Fruit fly (Drosophila melanogaster) whole organism, larva: Measurements from ENCODE around the gene PGRP-SB1.
A peak's percentile ranks its signal among the peaks of the same experiment; 100 is the strongest.

Experiments
- noc ChIP-seq: fragments of 200-800 bp; sonication (Bioruptor generic); optimal IDR thresholded peaks from 3 replicates; lab custom pipeline; 2019; ENCODE audit warnings: missing biosample characterization, mild to moderate bottlenecking, missing genetic modification characterization, moderate library complexity

Gene PGRP-SB1

DNA sequence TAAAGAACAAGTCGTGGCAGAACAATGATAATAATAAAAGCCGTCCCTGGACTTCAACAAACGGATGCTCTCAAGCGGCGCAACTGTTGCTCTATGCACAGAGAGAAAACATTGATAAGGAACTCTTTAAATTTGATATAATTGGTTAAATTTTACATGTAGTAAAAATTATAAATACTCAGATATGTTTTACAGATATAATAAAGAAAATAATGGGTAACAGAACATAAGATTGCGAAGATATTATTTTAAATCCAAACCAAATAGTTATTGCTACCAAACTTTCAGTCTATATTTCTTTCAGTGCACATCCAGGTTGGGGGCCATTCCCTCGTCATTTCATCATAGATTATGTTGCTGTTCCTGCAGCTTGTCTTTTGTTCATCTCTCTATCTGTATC lies 21.9 kb upstream of the PGRP-SB1 start:
- no peak for TF ChIP-seq noc

DNA sequence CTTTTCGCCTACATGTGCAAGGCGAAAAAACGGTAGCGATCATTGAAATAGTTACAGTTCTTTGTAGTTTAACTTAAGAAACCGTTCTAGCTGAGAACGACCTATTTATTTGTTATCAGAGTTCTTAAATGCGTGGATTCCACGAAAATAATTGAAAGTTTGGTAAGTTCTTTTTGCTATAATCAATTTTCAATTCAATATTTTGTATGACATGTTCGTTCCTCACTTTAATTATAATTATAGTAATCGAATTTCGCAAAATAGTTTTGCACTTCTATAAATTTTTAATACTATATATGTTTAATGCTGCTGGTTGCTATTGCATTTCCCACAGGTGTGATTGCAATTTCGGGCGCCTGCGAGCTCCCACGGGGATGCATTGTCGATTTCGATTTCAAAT lies 20.6 kb upstream of the PGRP-SB1 start:
- TF ChIP-seq noc, result no peak

dm6 chr3L:16746586-16747383 lies 19.0 kb upstream of the PGRP-SB1 start:
- TF ChIP-seq noc, result no peak

DNA sequence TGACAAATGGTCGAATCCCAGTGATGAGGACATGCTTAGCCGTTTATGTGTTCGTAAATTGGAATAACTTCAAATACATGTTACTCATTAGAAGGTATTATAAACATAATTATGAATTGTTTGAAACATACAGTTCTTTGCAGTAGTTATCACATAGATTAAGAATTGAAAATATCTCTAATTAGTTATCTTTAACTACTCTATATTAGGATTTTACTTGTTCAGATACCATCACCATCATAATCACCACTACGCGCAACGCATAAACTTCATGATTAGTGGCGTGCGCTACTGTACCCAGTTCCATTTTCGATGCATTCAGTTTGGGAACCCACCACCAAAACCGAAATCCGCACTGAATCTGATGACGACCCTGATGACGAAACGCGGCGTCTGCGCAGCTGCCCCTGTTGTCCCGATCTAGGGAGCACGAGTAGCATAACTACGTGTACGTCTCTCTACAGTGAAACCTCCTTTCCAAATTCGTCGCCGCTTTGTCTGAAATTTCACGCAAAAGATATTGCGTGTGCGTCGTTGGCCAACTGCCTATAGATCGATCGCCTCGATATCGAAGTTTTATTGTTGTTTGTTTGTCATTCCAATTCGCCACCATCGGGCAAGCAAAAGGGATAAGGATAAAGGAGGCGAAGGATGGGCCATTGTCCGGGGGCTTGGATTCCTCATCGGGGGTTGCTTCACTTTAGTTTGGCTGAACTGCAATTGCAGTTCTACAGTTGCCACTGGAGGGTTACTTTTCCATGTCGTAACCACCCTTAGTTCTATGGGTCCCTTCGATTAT lies 16.3 kb upstream of the PGRP-SB1 start:
- TF ChIP-seq noc, result no peak

- TF ChIP-seq noc, result no peak
These were observed 13.9 kb upstream of the PGRP-SB1 start for dm6 chr3L:16741660-16742059.

DNA sequence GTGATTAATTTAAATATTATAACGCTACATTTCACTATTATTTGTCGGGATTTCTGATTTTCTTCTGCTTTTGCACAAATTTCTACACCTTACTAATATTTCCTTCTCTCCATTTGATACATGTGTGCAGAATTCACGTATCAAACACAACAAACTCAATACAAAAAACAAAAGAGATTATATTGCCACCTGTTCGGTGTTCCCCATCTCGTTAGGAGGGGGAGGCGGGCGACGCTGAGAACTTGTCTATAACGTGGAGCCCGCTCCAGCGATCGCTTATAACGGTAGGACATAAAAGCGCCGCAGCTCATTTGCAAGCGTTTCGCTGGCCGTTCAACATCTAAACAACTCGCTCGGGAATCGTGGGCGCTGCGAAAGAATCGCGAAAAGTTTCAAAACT lies 5.5 kb upstream of the PGRP-SB1 start, which contains the start of gene CG9701:
Gene CG9701, plus strand, starts transcription at position 301 of the 400 bp plus-strand sequence.
- no peak for TF ChIP-seq noc

- no peak for TF ChIP-seq noc
These were observed 2.9 kb upstream of the PGRP-SB1 start, which contains the start of gene Dbp73D for dm6 chr3L:16730645-16731044. Dbp73D (minus strand) TSS chr3L:16730818.

dm6 chr3L:16726069-16726591 lies 1.7 kb downstream of the PGRP-SB1 start, which contains the start of the genes CG13026 and PGRP-SB2:
CG13026 (minus strand) TSS chr3L:16726169.
PGRP-SB2 (plus strand) TSS chr3L:16726541.
- TF ChIP-seq noc, result no peak

DNA sequence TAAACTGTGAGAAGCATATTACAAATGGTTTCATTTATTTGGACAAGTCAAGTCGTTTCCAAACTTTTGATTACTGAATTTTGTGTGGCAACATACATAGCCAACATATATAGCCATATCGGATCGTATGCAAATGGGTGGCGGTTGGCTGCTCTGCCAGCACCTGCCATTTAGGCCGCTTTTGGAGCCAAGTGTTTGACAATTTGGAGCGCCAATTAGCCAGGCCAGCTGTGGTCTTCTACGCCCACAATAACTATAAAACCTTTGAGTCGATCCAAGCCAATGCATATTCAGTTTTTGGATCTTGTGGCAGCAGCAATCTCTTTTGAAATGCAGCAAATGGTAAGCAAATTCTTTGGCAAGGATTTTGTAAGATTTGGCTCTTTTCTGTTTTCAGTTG lies 3.2 kb downstream of the PGRP-SB1 start, which contains the start of gene CG13031:
Gene CG13031, plus strand, starts transcription at position 301 of the 400 bp plus-strand sequence.
- no peak for TF ChIP-seq noc

DNA sequence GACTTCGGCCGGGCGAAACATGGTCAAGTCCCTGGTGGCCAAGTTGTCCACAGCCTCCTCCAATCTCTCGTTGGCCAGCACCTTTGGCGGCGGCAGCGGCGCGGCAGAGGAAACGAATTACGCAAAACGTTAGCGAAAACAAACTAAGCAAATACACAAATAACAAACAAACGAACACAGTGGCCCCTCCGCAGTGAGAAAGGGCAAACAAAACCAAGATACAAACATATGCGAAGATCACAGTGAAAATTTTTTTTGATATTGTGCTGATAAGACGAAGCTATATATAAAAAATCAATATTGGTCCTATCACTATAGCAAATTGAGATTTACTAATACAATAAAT lies 13.6 kb downstream of the PGRP-SB1 start:
- TF ChIP-seq noc, result peak; percentile 69

- TF ChIP-seq noc, result no peak
These were observed 14.2 kb downstream of the PGRP-SB1 start for dm6 chr3L:16713446-16714192.

dm6 chr3L:16712371-16712770 lies 15.4 kb downstream of the PGRP-SB1 start:
- TF ChIP-seq noc, result no peak

DNA sequence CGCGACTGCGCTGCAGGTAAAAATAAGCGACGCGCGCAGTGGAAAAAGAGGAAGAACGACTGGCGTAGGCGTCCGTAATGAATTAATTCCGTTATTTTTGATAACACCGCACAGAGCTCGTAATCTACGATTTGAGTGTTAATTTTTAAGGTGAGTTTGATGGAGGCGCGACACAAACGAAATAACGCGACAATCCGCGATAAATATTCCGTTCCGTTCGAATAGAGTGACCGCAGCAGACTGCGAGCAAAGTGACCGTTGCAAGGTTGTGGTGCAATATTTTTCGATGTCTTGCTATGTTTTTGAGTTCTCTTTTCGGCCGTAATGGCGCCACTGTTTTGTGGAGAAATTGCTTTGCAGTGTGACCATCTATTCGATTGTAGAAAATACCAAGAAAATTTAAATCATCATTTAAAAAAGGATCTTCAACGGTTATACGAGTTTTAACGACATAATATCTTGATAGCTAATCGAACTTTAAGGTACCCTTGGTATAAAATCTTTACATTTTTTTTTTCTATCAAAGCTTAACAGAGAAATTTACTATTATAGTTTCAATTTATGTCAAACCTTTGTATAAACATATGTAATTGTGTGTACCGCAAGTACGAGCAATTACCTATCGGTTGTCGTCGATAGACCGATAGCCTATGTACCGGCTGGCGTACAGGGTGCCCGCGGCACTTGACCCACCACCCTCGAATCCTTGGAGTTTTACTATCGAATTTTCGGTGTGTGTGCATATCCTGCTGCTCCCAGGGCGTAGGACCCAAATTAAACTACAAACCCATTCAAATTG lies 16.2 kb downstream of the PGRP-SB1 start, which contains the start of the genes CG43954, Lasp and Dab:
Gene CG43954, minus strand, starts transcription at position 248 of the 799 bp plus-strand sequence.
Gene Lasp, minus strand, starts transcription at position 248 of the 799 bp plus-strand sequence.
Gene Dab, plus strand, starts transcription at position 697 of the 799 bp plus-strand sequence.
- no peak for TF ChIP-seq noc

DNA sequence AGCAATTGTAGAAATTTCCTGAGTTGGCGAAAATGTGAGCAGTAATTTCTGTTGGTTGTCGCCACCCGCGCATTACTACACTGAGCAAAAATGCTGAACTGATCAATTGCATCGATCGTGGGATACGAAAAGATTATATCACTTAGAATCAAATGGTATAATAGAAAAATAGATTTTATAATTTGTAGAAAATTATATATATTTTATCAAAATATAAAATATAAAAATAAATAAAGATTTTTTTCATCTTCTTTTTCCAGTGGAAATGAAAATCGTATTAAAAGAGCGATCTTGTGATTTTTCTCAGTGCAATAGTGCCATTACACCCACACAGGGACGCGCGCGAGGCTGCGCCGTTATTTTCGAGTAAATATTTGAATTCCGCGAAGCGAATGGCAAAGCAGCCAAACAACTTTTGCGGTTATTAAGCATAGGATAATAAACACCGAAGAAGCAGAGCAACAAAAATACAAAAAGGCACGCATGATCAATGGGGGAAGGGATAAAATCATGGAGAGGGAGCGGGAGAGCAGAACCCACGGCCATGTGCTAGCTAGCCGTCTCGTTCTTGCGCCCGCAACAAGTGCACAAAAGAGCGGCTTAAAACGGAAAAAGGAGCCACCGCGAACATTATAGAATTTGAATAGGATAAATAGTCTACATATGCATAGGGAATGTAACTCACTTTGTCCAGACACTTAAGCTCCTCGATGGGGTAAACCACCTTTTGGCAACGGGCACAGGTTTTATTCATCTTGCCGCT lies 17.4 kb downstream of the PGRP-SB1 start:
- TF ChIP-seq noc, result peak; percentile 8
